Worm (Caenorhabditis elegans) whole organism, late embryonic: ENCODE results near the gene prk-2.
A peak's percentile ranks its signal among the peaks of the same experiment; 100 is the strongest.
"Not testable (repeated sequence)": the region's sequence is repeated elsewhere in the genome, so short reads cannot be mapped to it uniquely, and the experiment has no call there.

Source experiments
- K02D7.2 ChIP-seq: sonication (generic microtip); optimal IDR thresholded peaks from 2 replicates; lab custom pipeline; 2017; ENCODE audit warnings: mild to moderate bottlenecking, missing genetic modification characterization, missing compliant biosample characterization
- K09A11.1 ChIP-seq: sonication (generic microtip); optimal IDR thresholded peaks from 2 replicates; lab custom pipeline; 2017; ENCODE audit warnings: antibody characterized with exemption, mild to moderate bottlenecking, missing genetic modification characterization, missing compliant biosample characterization; ENCODE audit not compliant: insufficient read depth
- T23F11.4 ChIP-seq: fragments of 200-800 bp; sonication (Bioruptor generic); optimal IDR thresholded peaks from 2 replicates; lab custom pipeline; 2018; ENCODE audit warnings: mild to moderate bottlenecking, missing genetic modification characterization, missing compliant biosample characterization
- Y22D7AL.16 ChIP-seq: sonication (generic microtip); optimal IDR thresholded peaks from 2 replicates; lab custom pipeline; 2016; ENCODE audit warnings: missing genetic modification characterization, missing compliant biosample characterization
- ceh-18 ChIP-seq: sonication (generic microtip); optimal IDR thresholded peaks from 2 replicates; lab custom pipeline; 2016; ENCODE audit warnings: missing genetic modification characterization, missing compliant biosample characterization
- ceh-31 ChIP-seq: sonication (generic microtip); optimal IDR thresholded peaks from 2 replicates; lab custom pipeline; 2016; ENCODE audit warnings: missing genetic modification characterization, missing compliant biosample characterization
- ceh-34 ChIP-seq: sonication (generic microtip); optimal IDR thresholded peaks from 2 replicates; lab custom pipeline; 2016; ENCODE audit warnings: mild to moderate bottlenecking, missing genetic modification characterization, missing compliant biosample characterization
- ceh-45 ChIP-seq: fragments of 200-800 bp; sonication (Bioruptor generic); IDR thresholded peaks from 2 replicates; pipeline ENCODE4 v1.3.6; 2022; ENCODE audit warnings: missing genetic modification reagents, missing genetic modification characterization, missing compliant biosample characterization
- ceh-6 ChIP-seq: fragments of 200-800 bp; sonication (Bioruptor generic); optimal IDR thresholded peaks from 2 replicates; lab custom pipeline; 2018; ENCODE audit warnings: mild to moderate bottlenecking, missing genetic modification characterization, missing compliant biosample characterization
- che-1 ChIP-seq: sonication (generic microtip); optimal IDR thresholded peaks from 2 replicates; lab custom pipeline; 2016; ENCODE audit warnings: mild to moderate bottlenecking, missing genetic modification characterization, missing compliant biosample characterization
- dve-1 ChIP-seq: sonication (generic microtip); optimal IDR thresholded peaks from 2 replicates; lab custom pipeline; 2017; ENCODE audit warnings: antibody characterized with exemption, mild to moderate bottlenecking, missing genetic modification characterization, missing compliant biosample characterization
- elt-2 ChIP-seq: sonication (generic microtip); optimal IDR thresholded peaks from 2 replicates; lab custom pipeline; 2016; ENCODE audit warnings: missing genetic modification reagents, missing genetic modification characterization, missing compliant biosample characterization
- elt-4 ChIP-seq: sonication (generic microtip); optimal IDR thresholded peaks from 2 replicates; lab custom pipeline; 2016; ENCODE audit warnings: missing genetic modification characterization, missing compliant biosample characterization
- fax-1 ChIP-seq: sonication (generic microtip); optimal IDR thresholded peaks from 2 replicates; lab custom pipeline; 2016; ENCODE audit warnings: missing genotype, missing genetic modification characterization, missing compliant biosample characterization
- fkh-6 ChIP-seq: sonication (generic microtip); optimal IDR thresholded peaks from 2 replicates; lab custom pipeline; 2016; ENCODE audit warnings: missing genetic modification characterization, missing compliant biosample characterization
- hlh-15 ChIP-seq: sonication (generic microtip); optimal IDR thresholded peaks from 2 replicates; lab custom pipeline; 2016; ENCODE audit warnings: missing genetic modification characterization, missing compliant biosample characterization
- hlh-30 ChIP-seq: sonication (generic microtip); optimal IDR thresholded peaks from 2 replicates; lab custom pipeline; 2017; ENCODE audit warnings: antibody characterized with exemption, missing genetic modification characterization, missing compliant biosample characterization; ENCODE audit not compliant: insufficient read depth
- hlh-6 ChIP-seq: sonication (generic microtip); optimal IDR thresholded peaks from 2 replicates; lab custom pipeline; 2016; ENCODE audit warnings: missing genotype, missing genetic modification characterization, missing compliant biosample characterization
- mec-3 ChIP-seq: sonication (generic microtip); optimal IDR thresholded peaks from 2 replicates; lab custom pipeline; 2016; ENCODE audit warnings: borderline replicate concordance, missing genetic modification characterization, missing compliant biosample characterization
- nfya-1 ChIP-seq: sonication (generic microtip); optimal IDR thresholded peaks from 2 replicates; lab custom pipeline; 2017; ENCODE audit warnings: missing genetic modification characterization, mild to moderate bottlenecking, missing compliant biosample characterization, antibody characterized with exemption, moderate library complexity
- pag-3 ChIP-seq: sonication (generic microtip); optimal IDR thresholded peaks from 2 replicates; lab custom pipeline; 2016; ENCODE audit warnings: missing compliant biosample characterization, missing genetic modification characterization, borderline replicate concordance
- pat-9 ChIP-seq: fragments of 200-800 bp; sonication (Bioruptor generic); optimal IDR thresholded peaks from 2 replicates; lab custom pipeline; 2018; ENCODE audit warnings: mild to moderate bottlenecking, missing genetic modification characterization, moderate library complexity, missing compliant biosample characterization
- pax-1 ChIP-seq: fragments of 150-350 bp; optimal IDR thresholded peaks from 2 replicates; lab custom pipeline; 2014; ENCODE audit warnings: missing biosample characterization, missing genetic modification characterization
- rnt-1 ChIP-seq: sonication (generic microtip); optimal IDR thresholded peaks from 2 replicates; lab custom pipeline; 2016; ENCODE audit warnings: missing genetic modification characterization, missing compliant biosample characterization
- sox-2 ChIP-seq: fragments of 200-800 bp; sonication (Bioruptor generic); IDR thresholded peaks from 2 replicates; pipeline ENCODE4 v1.3.6; 2022; ENCODE audit warnings: missing genetic modification reagents, missing genetic modification characterization, missing compliant biosample characterization
- sox-4 ChIP-seq: sonication (generic microtip); optimal IDR thresholded peaks from 2 replicates; lab custom pipeline; 2017; ENCODE audit warnings: mild to moderate bottlenecking, missing genetic modification characterization, inconsistent platforms, missing compliant biosample characterization
- syd-9 ChIP-seq: sonication (generic microtip); optimal IDR thresholded peaks from 2 replicates; lab custom pipeline; 2016; ENCODE audit warnings: mild to moderate bottlenecking, missing genetic modification characterization, moderate library complexity, missing compliant biosample characterization
- tbx-2 ChIP-seq: sonication (generic microtip); optimal IDR thresholded peaks from 2 replicates; lab custom pipeline; 2016; ENCODE audit warnings: missing genetic modification characterization, missing compliant biosample characterization
- unc-3 ChIP-seq, 2 experiments: fragments of 200-800 bp in 1 of 2; sonication (Bioruptor generic) in 1 of 2; sonication (generic microtip) in 1 of 2; conservative IDR thresholded peaks in 1 of 2; optimal IDR thresholded peaks in 1 of 2; 2 replicates each; pipeline versions ENCODE4 v1.3.6 to Lab custom; 2016 to 2022; ENCODE audit warnings: missing compliant biosample characterization in 2 of 2, missing genetic modification characterization in 2 of 2, missing genetic modification reagents in 1 of 2
- ztf-16 ChIP-seq: sonication (generic microtip); optimal IDR thresholded peaks from 2 replicates; lab custom pipeline; 2017; ENCODE audit warnings: missing genetic modification characterization, missing compliant biosample characterization

The prk-2 gene

ce11 chrIII:3343463-3343862 lies 26.5 kb downstream of the prk-2 start:
- TF ChIP-seq hlh-15 (tag; lab: Kevin White, UChicago): no peak
- TF ChIP-seq pax-1: no peak
- TF ChIP-seq ceh-6 (GFP tag; lab: Kevin White, UChicago): no peak
- TF ChIP-seq mec-3: no peak
- no peak for TF ChIP-seq ceh-45 (GFP tag; lab: Robert Waterston, UW)
- no peak for TF ChIP-seq pat-9
- no peak for TF ChIP-seq che-1 (tag; lab: Kevin White, UChicago)
- no peak for TF ChIP-seq sox-4 (tag; lab: Kevin White, UChicago)
- no peak for TF ChIP-seq tbx-2
- no peak for TF ChIP-seq Y22D7AL.16
- no peak for TF ChIP-seq hlh-6 (tag; lab: Kevin White, UChicago)
- TF ChIP-seq hlh-30 (tag; lab: Kevin White, UChicago): no peak

- TF ChIP-seq pag-3 (tag; lab: Kevin White, UChicago) (no peak), elt-2 (tag; lab: Kevin White, UChicago) (peak; percentile 61), pax-1 (peak; percentile 42)
Observed at ce11 chrIII:3339317-3340016, 30.5 kb downstream of the prk-2 start.

ce11 chrIII:3334941-3335559 lies 35.0 kb downstream of the prk-2 start:
- TF ChIP-seq ceh-45 (GFP tag; lab: Robert Waterston, UW): peak; percentile 98
- peak; percentile 98 for TF ChIP-seq unc-3 (GFP tag; conservative IDR thresholded peaks at IDR 0.05; lab: Robert Waterston, UW)
- not testable (repeated sequence) for TF ChIP-seq unc-3 (tag; optimal IDR thresholded peaks at IDR 0.05; lab: Kevin White, UChicago)
- peak; percentile 67 for TF ChIP-seq sox-2 (GFP tag; lab: Robert Waterston, UW)

ce11 chrIII:3332736-3333135 lies 37.3 kb downstream of the prk-2 start, which contains the start of gene Y53G8AR.1:
Y53G8AR.1 (plus strand) TSS chrIII:3333036.
- not testable (repeated sequence) for TF ChIP-seq ceh-34 (tag; lab: Kevin White, UChicago); fkh-6 (tag; lab: Kevin White, UChicago); ceh-6 (GFP tag; lab: Kevin White, UChicago)

ce11 chrIII:3331767-3332166 lies 38.2 kb downstream of the prk-2 start:
- TF ChIP-seq ceh-31 (tag; lab: Kevin White, UChicago) (no peak), unc-3 (GFP tag; conservative IDR thresholded peaks at IDR 0.05; lab: Robert Waterston, UW) (no peak), unc-3 (tag; optimal IDR thresholded peaks at IDR 0.05; lab: Kevin White, UChicago) (no peak), dve-1 (no peak), T23F11.4 (GFP tag; lab: Kevin White, UChicago) (no peak), mec-3 (no peak), fax-1 (tag; lab: Kevin White, UChicago) (no peak), elt-4 (tag; lab: Kevin White, UChicago) (no peak), nfya-1 (tag; lab: Kevin White, UChicago) (no peak), ceh-6 (GFP tag; lab: Kevin White, UChicago) (no peak), K09A11.1 (tag; lab: Kevin White, UChicago) (no peak), syd-9 (tag; lab: Kevin White, UChicago) (no peak), ztf-16 (no peak), ceh-18 (tag; lab: Kevin White, UChicago) (no peak), rnt-1 (tag; lab: Kevin White, UChicago) (no peak), pag-3 (tag; lab: Kevin White, UChicago) (no peak), K02D7.2 (tag; lab: Kevin White, UChicago) (no peak), hlh-6 (tag; lab: Kevin White, UChicago) (no peak)
